Fruit fly (Drosophila melanogaster): Measurements from ENCODE around the gene CG32284.

CG32284 gene

DNA sequence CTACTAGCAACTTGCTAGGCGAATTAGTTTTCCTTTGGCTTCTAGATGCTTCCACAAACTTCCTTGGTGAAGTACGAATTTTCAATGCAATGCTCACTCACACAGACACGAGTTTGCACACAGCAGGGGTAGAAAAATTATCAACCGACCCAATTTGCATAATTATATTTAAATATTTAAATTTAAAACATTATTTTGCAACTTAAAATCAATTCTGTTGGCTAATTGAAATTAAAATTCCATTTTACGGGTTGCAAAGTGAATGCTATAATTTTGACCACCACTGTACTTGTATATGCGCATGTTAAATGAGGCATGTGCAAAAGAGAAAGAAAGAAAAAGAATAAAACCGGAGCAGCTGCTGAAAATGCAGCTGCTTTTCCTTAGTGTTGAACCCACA, 7.6 kb downstream of the CG32284 start:
- TF ChIP-seq Dif (GFP tag; optimal IDR thresholded peaks at IDR 0.05; ENCODE audit: partially characterized antibody) (no peak), dl (GFP tag; optimal IDR thresholded peaks at IDR 0.05; ENCODE audit: insufficient read depth in 1 of 2, partially characterized antibody in 2 of 2) (no peak), ey (GFP tag; optimal IDR thresholded peaks at IDR 0.05) (peak; percentile 88), Mio (GFP tag; optimal IDR thresholded peaks at IDR 0.05) (no peak), rgr (GFP tag; optimal IDR thresholded peaks at IDR 0.05) (peak; percentile 97), h (GFP tag; optimal IDR thresholded peaks at IDR 0.05) (peak; percentile 97), HLH106 (tag; optimal IDR thresholded peaks at IDR 0.05) (peak; percentile 94), usp (GFP tag; optimal IDR thresholded peaks at IDR 0.05) (no peak), Hr83 (GFP tag; optimal IDR thresholded peaks at IDR 0.05; ENCODE audit: poor library complexity, severe bottlenecking) (peak; percentile 68), Abd-B (GFP tag; optimal IDR thresholded peaks at IDR 0.05) (no peak), sage (GFP tag; optimal IDR thresholded peaks at IDR 0.05) (peak; percentile 95), foxo (GFP tag; optimal IDR thresholded peaks at IDR 0.05) (peak; percentile 55 to 97), woc (GFP tag; optimal IDR thresholded peaks at IDR 0.05) (peak; percentile 85), CrebA (GFP tag; optimal IDR thresholded peaks at IDR 0.05; ENCODE audit: borderline replicate concordance) (no peak), OdsH (GFP tag; optimal IDR thresholded peaks at IDR 0.05) (peak; percentile 97), CG9705 (GFP tag; optimal IDR thresholded peaks at IDR 0.05) (peak; percentile 25), psq (GFP tag; optimal IDR thresholded peaks at IDR 0.05) (peak; percentile 95), Vsx2 (GFP tag; optimal IDR thresholded peaks at IDR 0.05; ENCODE audit: partially characterized antibody) (no peak), CG32264 (GFP tag; optimal IDR thresholded peaks at IDR 0.05) (peak; percentile 87), GATAd (GFP tag; optimal IDR thresholded peaks at IDR 0.05) (peak; percentile 84), Rel (GFP tag; optimal IDR thresholded peaks at IDR 0.05) (peak; percentile 95), Rel (tag; optimal IDR thresholded peaks at IDR 0.05) (peak; percentile 81), Jra (GFP tag; optimal IDR thresholded peaks at IDR 0.05) (peak; percentile 85), Hnf4 (GFP tag; optimal IDR thresholded peaks at IDR 0.05) (peak; percentile 90), Dfd (GFP tag; optimal IDR thresholded peaks at IDR 0.05) (no peak), jim (GFP tag; optimal IDR thresholded peaks at IDR 0.05) (no peak), dsf (GFP tag; optimal IDR thresholded peaks at IDR 0.05; ENCODE audit: borderline replicate concordance) (peak; percentile 54), dmrt93B (GFP tag; optimal IDR thresholded peaks at IDR 0.05) (peak; percentile 84), Sp1 (GFP tag; optimal IDR thresholded peaks at IDR 0.05) (peak; percentile 95), pan (optimal IDR thresholded peaks at IDR 0.05) (no peak), Hr78 (GFP tag; optimal IDR thresholded peaks at IDR 0.05) (no peak), N (GFP tag; optimal IDR thresholded peaks at IDR 0.05) (no peak), br (GFP tag; optimal IDR thresholded peaks at IDR 0.05) (peak; percentile 92), brk (GFP tag; optimal IDR thresholded peaks at IDR 0.05) (peak; percentile 93), tai (GFP tag; optimal IDR thresholded peaks at IDR 0.05) (no peak), lola (GFP tag; optimal IDR thresholded peaks at IDR 0.05) (no peak), sv (GFP tag; optimal IDR thresholded peaks at IDR 0.05) (peak; percentile 67), fru (GFP tag; optimal IDR thresholded peaks at IDR 0.05) (peak; percentile 93), Myc (optimal IDR thresholded peaks at IDR 0.05) (no peak)

- TF ChIP-seq fru (GFP tag; optimal IDR thresholded peaks at IDR 0.05) (peak; percentile 43), CG9705 (GFP tag; optimal IDR thresholded peaks at IDR 0.05) (peak; percentile 13), CrebA (GFP tag; optimal IDR thresholded peaks at IDR 0.05; ENCODE audit: borderline replicate concordance) (no peak), Rel (GFP tag; optimal IDR thresholded peaks at IDR 0.05) (no peak), Rel (tag; optimal IDR thresholded peaks at IDR 0.05) (peak; percentile 55), Sp1 (GFP tag; optimal IDR thresholded peaks at IDR 0.05) (peak; percentile 15), sage (GFP tag; optimal IDR thresholded peaks at IDR 0.05) (peak; percentile 25), br (GFP tag; optimal IDR thresholded peaks at IDR 0.05) (peak; percentile 45), rgr (GFP tag; optimal IDR thresholded peaks at IDR 0.05) (peak; percentile 59), Jra (GFP tag; optimal IDR thresholded peaks at IDR 0.05) (peak; percentile 50), dl (GFP tag; optimal IDR thresholded peaks at IDR 0.05; ENCODE audit: insufficient read depth in 1 of 2, partially characterized antibody in 2 of 2) (no peak), dsf (GFP tag; optimal IDR thresholded peaks at IDR 0.05; ENCODE audit: borderline replicate concordance) (no peak), HLH106 (tag; optimal IDR thresholded peaks at IDR 0.05) (peak; percentile 25), Hnf4 (GFP tag; optimal IDR thresholded peaks at IDR 0.05) (peak; percentile 79), dmrt93B (GFP tag; optimal IDR thresholded peaks at IDR 0.05) (no peak), GATAd (GFP tag; optimal IDR thresholded peaks at IDR 0.05) (no peak), psq (GFP tag; optimal IDR thresholded peaks at IDR 0.05) (no peak), h (GFP tag; optimal IDR thresholded peaks at IDR 0.05) (peak; percentile 55), brk (GFP tag; optimal IDR thresholded peaks at IDR 0.05) (no peak), sv (GFP tag; optimal IDR thresholded peaks at IDR 0.05) (peak; percentile 5), Dif (GFP tag; optimal IDR thresholded peaks at IDR 0.05; ENCODE audit: partially characterized antibody) (no peak), Myc (optimal IDR thresholded peaks at IDR 0.05) (no peak), OdsH (GFP tag; optimal IDR thresholded peaks at IDR 0.05) (peak; percentile 44), CG32264 (GFP tag; optimal IDR thresholded peaks at IDR 0.05) (no peak), Mio (GFP tag; optimal IDR thresholded peaks at IDR 0.05) (no peak), Hr83 (GFP tag; optimal IDR thresholded peaks at IDR 0.05; ENCODE audit: poor library complexity, severe bottlenecking) (peak; percentile 55), foxo (GFP tag; optimal IDR thresholded peaks at IDR 0.05) (peak in 1 of 2 experiments; percentile 59), woc (GFP tag; optimal IDR thresholded peaks at IDR 0.05) (peak; percentile 68), Hr78 (GFP tag; optimal IDR thresholded peaks at IDR 0.05) (no peak), Abd-B (GFP tag; optimal IDR thresholded peaks at IDR 0.05) (no peak), N (GFP tag; optimal IDR thresholded peaks at IDR 0.05) (no peak), Dfd (GFP tag; optimal IDR thresholded peaks at IDR 0.05) (no peak), usp (GFP tag; optimal IDR thresholded peaks at IDR 0.05) (no peak), pan (optimal IDR thresholded peaks at IDR 0.05) (no peak), lola (GFP tag; optimal IDR thresholded peaks at IDR 0.05) (no peak), ey (GFP tag; optimal IDR thresholded peaks at IDR 0.05) (no peak), jim (GFP tag; optimal IDR thresholded peaks at IDR 0.05) (peak; percentile 14), tai (GFP tag; optimal IDR thresholded peaks at IDR 0.05) (no peak), Vsx2 (GFP tag; optimal IDR thresholded peaks at IDR 0.05; ENCODE audit: partially characterized antibody) (no peak)
These were observed 11.0 kb downstream of the CG32284 start, which contains the start of gene CG14966 for dm6 chr3L:3197464-3197863. Gene CG14966 (minus strand): TSS chr3L:3197631.
